Worm (Caenorhabditis elegans): Measurements from ENCODE around the gene tdp-1.

ce11 chrII:8969251-8970183, 28.1 kb upstream of the tdp-1 start, which contains the start of the genes szy-20 and C18E9.5:
- TF ChIP-seq tbx-37 (GFP tag; conservative IDR thresholded peaks at IDR 0.05), result 0 out of 2 replicates have a peak, but pooled peaks have one; percentile 22
- TF ChIP-seq hmg-4 (GFP tag; optimal IDR thresholded peaks at IDR 0.05), result peak; percentile 67
- TF ChIP-seq ceh-13 (GFP tag; optimal IDR thresholded peaks at IDR 0.05), result no peak
- no peak for TF ChIP-seq ama-1 (optimal IDR thresholded peaks at IDR 0.05)
- TF ChIP-seq pes-1 (GFP tag; IDR thresholded peaks at IDR 0.05), result no peak; the same call in 1 of the 2 replicates
- no peak for TF ChIP-seq scrt-1 (GFP tag; IDR thresholded peaks at IDR 0.05)
- TF ChIP-seq flt-1 (GFP tag; IDR thresholded peaks at IDR 0.05), result no peak
- TF ChIP-seq B0310.2 (tag; optimal IDR thresholded peaks at IDR 0.05), result no peak
- TF ChIP-seq ets-7 (tag; optimal IDR thresholded peaks at IDR 0.05), result no peak
- no peak for TF ChIP-seq aly-1 (tag; optimal IDR thresholded peaks at IDR 0.05)
- no peak for TF ChIP-seq sea-1 (GFP tag; conservative IDR thresholded peaks at IDR 0.05)
- TF ChIP-seq tbx-11 (GFP tag; IDR thresholded peaks at IDR 0.05), result no peak
- TF ChIP-seq ceh-36 (tag; optimal IDR thresholded peaks at IDR 0.05), result no peak
- TF ChIP-seq hmbx-1 (tag; optimal IDR thresholded peaks at IDR 0.05), result no peak

All from whole organism, early embryonic.